Worm (Caenorhabditis elegans) whole organism, young adult: Measurements from ENCODE around the gene pcrg-1.

Experiments
- F37B4.10 ChIP-seq: fragments of 200-800 bp; sonication (Bioruptor generic); IDR thresholded peaks from 2 replicates; pipeline ENCODE4 v1.3.6; 2022; ENCODE audit warnings: missing genetic modification characterization, missing compliant biosample characterization
- F39B2.1 ChIP-seq: fragments of 200-800 bp; sonication (Bioruptor generic); IDR thresholded peaks from 2 replicates; pipeline ENCODE4 v1.3.6; 2022; ENCODE audit warnings: missing genetic modification reagents, missing genetic modification characterization, missing compliant biosample characterization
- F49E8.2 ChIP-seq: sonication (generic microtip); optimal IDR thresholded peaks from 3 replicates; lab custom pipeline; 2017; ENCODE audit warnings: missing genetic modification characterization, mild to moderate bottlenecking, missing compliant biosample characterization, antibody characterized with exemption, moderate library complexity; ENCODE audit not compliant: insufficient read depth
- ama-1 ChIP-seq, 3 experiments: fragments of 150-350 bp in 1 of 3; sonication (generic microtip) in 2 of 3; optimal IDR thresholded peaks; 2 replicates each; lab custom pipeline; 2014 to 2018; ENCODE audit warnings: missing biosample characterization in 2 of 3, missing genetic modification characterization in 2 of 3, missing genetic modification reagents in 2 of 3
- hlh-12 ChIP-seq: sonication (generic microtip); optimal IDR thresholded peaks from 2 replicates; lab custom pipeline; 2016; ENCODE audit warnings: missing genetic modification characterization, missing compliant biosample characterization
- hlh-26 ChIP-seq: fragments of 200-800 bp; sonication (Bioruptor generic); conservative IDR thresholded peaks from 2 replicates; pipeline ENCODE4 v1.3.6; 2022; ENCODE audit warnings: missing genetic modification reagents, missing genetic modification characterization, missing compliant biosample characterization
- repo-1 ChIP-seq: sonication (generic microtip); optimal IDR thresholded peaks from 2 replicates; lab custom pipeline; 2017; ENCODE audit warnings: mild to moderate bottlenecking, missing genetic modification characterization, missing compliant biosample characterization
- ztf-6 ChIP-seq: fragments of 200-800 bp; sonication (Bioruptor generic); IDR thresholded peaks from 2 replicates; pipeline ENCODE4 v1.3.6; 2022; ENCODE audit warnings: missing genetic modification reagents, missing genetic modification characterization, missing compliant biosample characterization

DNA sequence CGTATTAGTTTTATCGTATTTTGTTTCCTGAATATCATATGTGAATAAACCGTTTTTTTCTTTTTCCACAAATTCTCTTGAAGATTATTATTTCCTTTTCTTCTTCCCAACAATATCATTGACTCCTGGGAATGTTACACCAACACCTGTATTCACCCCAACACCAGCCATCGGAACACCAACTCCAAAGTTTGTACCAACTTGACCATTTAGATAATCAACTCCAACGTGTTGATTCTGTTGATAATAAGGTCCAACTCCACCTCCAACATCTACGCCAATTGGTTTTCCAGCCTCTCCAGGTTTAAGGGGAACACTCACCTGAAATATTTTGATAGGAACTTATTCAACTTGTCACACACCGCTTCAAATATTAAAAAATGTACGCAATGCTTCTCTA is 2.9 kb upstream of the pcrg-1 start:
- TF ChIP-seq F39B2.1 (GFP tag; lab: Robert Waterston, UW) (no peak), hlh-26 (GFP tag; lab: Robert Waterston, UW) (no peak), repo-1 (tag; lab: Kevin White, UChicago) (no peak), ama-1 (optimal IDR thresholded peaks at IDR 0.05; lab: Kevin White, UChicago) (no peak), ama-1 (GFP tag; optimal IDR thresholded peaks at IDR 0.05; lab: Kevin White, UChicago) (no peak), hlh-12 (tag; lab: Kevin White, UChicago) (no peak), ztf-6 (no peak), F37B4.10 (GFP tag; lab: Robert Waterston, UW) (no peak), F49E8.2 (tag; lab: Kevin White, UChicago) (no peak)
